Worm (Caenorhabditis elegans) whole organism, late embryonic: ENCODE data around the gene math-8.
"Not testable (repeated sequence)": the region's sequence is repeated elsewhere in the genome, so short reads cannot be mapped to it uniquely, and the experiment has no call there.

Experiments
- F13H6.1 ChIP-seq: sonication (generic microtip); optimal IDR thresholded peaks from 2 replicates; lab custom pipeline; 2016; ENCODE audit warnings: missing genetic modification characterization, missing compliant biosample characterization
- K02D7.2 ChIP-seq: sonication (generic microtip); optimal IDR thresholded peaks from 2 replicates; lab custom pipeline; 2017; ENCODE audit warnings: mild to moderate bottlenecking, missing genetic modification characterization, missing compliant biosample characterization
- Y22D7AL.16 ChIP-seq: sonication (generic microtip); optimal IDR thresholded peaks from 2 replicates; lab custom pipeline; 2016; ENCODE audit warnings: missing genetic modification characterization, missing compliant biosample characterization
- ceh-18 ChIP-seq: sonication (generic microtip); optimal IDR thresholded peaks from 2 replicates; lab custom pipeline; 2016; ENCODE audit warnings: missing genetic modification characterization, missing compliant biosample characterization
- ceh-2 ChIP-seq: sonication (generic microtip); optimal IDR thresholded peaks from 2 replicates; lab custom pipeline; 2016; ENCODE audit warnings: missing genotype, missing genetic modification characterization, missing compliant biosample characterization
- ceh-22 ChIP-seq: sonication (generic microtip); optimal IDR thresholded peaks from 2 replicates; lab custom pipeline; 2017; ENCODE audit warnings: missing biosample characterization, missing genetic modification characterization
- ceh-24 ChIP-seq: sonication (generic microtip); optimal IDR thresholded peaks from 2 replicates; lab custom pipeline; 2016; ENCODE audit warnings: mild to moderate bottlenecking, missing genetic modification characterization, missing compliant biosample characterization
- ceh-30 ChIP-seq: fragments of 150-350 bp; optimal IDR thresholded peaks from 2 replicates; lab custom pipeline; 2014; ENCODE audit warnings: missing biosample characterization, missing genetic modification characterization
- ceh-45 ChIP-seq: fragments of 200-800 bp; sonication (Bioruptor generic); IDR thresholded peaks from 2 replicates; pipeline ENCODE4 v1.3.6; 2022; ENCODE audit warnings: missing genetic modification reagents, missing genetic modification characterization, missing compliant biosample characterization
- ceh-48 ChIP-seq: sonication (generic microtip); optimal IDR thresholded peaks from 2 replicates; lab custom pipeline; 2016; ENCODE audit warnings: missing genetic modification characterization, inconsistent platforms, missing compliant biosample characterization
- che-1 ChIP-seq: sonication (generic microtip); optimal IDR thresholded peaks from 2 replicates; lab custom pipeline; 2016; ENCODE audit warnings: mild to moderate bottlenecking, missing genetic modification characterization, missing compliant biosample characterization
- dmd-4 ChIP-seq: sonication (generic microtip); optimal IDR thresholded peaks from 2 replicates; lab custom pipeline; 2016; ENCODE audit warnings: borderline replicate concordance, missing genetic modification characterization, missing compliant biosample characterization
- elt-2 ChIP-seq: sonication (generic microtip); optimal IDR thresholded peaks from 2 replicates; lab custom pipeline; 2016; ENCODE audit warnings: missing genetic modification reagents, missing genetic modification characterization, missing compliant biosample characterization
- fax-1 ChIP-seq: sonication (generic microtip); optimal IDR thresholded peaks from 2 replicates; lab custom pipeline; 2016; ENCODE audit warnings: missing genotype, missing genetic modification characterization, missing compliant biosample characterization
- fkh-10 ChIP-seq: fragments of 150-350 bp; optimal IDR thresholded peaks from 2 replicates; lab custom pipeline; 2014; ENCODE audit warnings: missing biosample characterization, missing genetic modification reagents, missing genetic modification characterization
- hlh-6 ChIP-seq: sonication (generic microtip); optimal IDR thresholded peaks from 2 replicates; lab custom pipeline; 2016; ENCODE audit warnings: missing genotype, missing genetic modification characterization, missing compliant biosample characterization
- lin-11 ChIP-seq: fragments of 200-800 bp; sonication (Bioruptor generic); optimal IDR thresholded peaks from 2 replicates; lab custom pipeline; 2018; ENCODE audit warnings: mild to moderate bottlenecking, missing genetic modification characterization, missing compliant biosample characterization
- nhr-232 ChIP-seq: sonication (generic microtip); optimal IDR thresholded peaks from 2 replicates; lab custom pipeline; 2016; ENCODE audit warnings: missing genetic modification characterization, missing compliant biosample characterization
- pag-3 ChIP-seq: sonication (generic microtip); optimal IDR thresholded peaks from 2 replicates; lab custom pipeline; 2016; ENCODE audit warnings: missing compliant biosample characterization, missing genetic modification characterization, borderline replicate concordance
- pax-1 ChIP-seq: fragments of 150-350 bp; optimal IDR thresholded peaks from 2 replicates; lab custom pipeline; 2014; ENCODE audit warnings: missing biosample characterization, missing genetic modification characterization
- pha-2 ChIP-seq: sonication (generic microtip); optimal IDR thresholded peaks from 2 replicates; lab custom pipeline; 2017; ENCODE audit warnings: mild to moderate bottlenecking, missing genetic modification characterization, missing compliant biosample characterization
- rnt-1 ChIP-seq: sonication (generic microtip); optimal IDR thresholded peaks from 2 replicates; lab custom pipeline; 2016; ENCODE audit warnings: missing genetic modification characterization, missing compliant biosample characterization
- sdc-2 ChIP-seq: sonication (generic microtip); optimal IDR thresholded peaks from 2 replicates; lab custom pipeline; 2016; ENCODE audit warnings: missing genotype, missing genetic modification characterization, missing compliant biosample characterization
- sox-2 ChIP-seq: fragments of 200-800 bp; sonication (Bioruptor generic); IDR thresholded peaks from 2 replicates; pipeline ENCODE4 v1.3.6; 2022; ENCODE audit warnings: missing genetic modification reagents, missing genetic modification characterization, missing compliant biosample characterization
- tbx-7 ChIP-seq: sonication (generic microtip); optimal IDR thresholded peaks from 2 replicates; lab custom pipeline; 2016; ENCODE audit warnings: missing genotype, missing genetic modification characterization, missing compliant biosample characterization
- ttx-3 ChIP-seq: sonication (generic microtip); optimal IDR thresholded peaks from 2 replicates; lab custom pipeline; 2016; ENCODE audit warnings: missing genetic modification reagents, missing genetic modification characterization, missing compliant biosample characterization
- unc-86 ChIP-seq: sonication (generic microtip); optimal IDR thresholded peaks from 2 replicates; lab custom pipeline; 2016; ENCODE audit warnings: missing genetic modification characterization, missing compliant biosample characterization
- zip-5 ChIP-seq: sonication (generic microtip); optimal IDR thresholded peaks from 2 replicates; lab custom pipeline; 2016; ENCODE audit warnings: missing genetic modification characterization, missing compliant biosample characterization
- ztf-16 ChIP-seq: sonication (generic microtip); optimal IDR thresholded peaks from 2 replicates; lab custom pipeline; 2017; ENCODE audit warnings: missing genetic modification characterization, missing compliant biosample characterization

math-8 gene

DNA sequence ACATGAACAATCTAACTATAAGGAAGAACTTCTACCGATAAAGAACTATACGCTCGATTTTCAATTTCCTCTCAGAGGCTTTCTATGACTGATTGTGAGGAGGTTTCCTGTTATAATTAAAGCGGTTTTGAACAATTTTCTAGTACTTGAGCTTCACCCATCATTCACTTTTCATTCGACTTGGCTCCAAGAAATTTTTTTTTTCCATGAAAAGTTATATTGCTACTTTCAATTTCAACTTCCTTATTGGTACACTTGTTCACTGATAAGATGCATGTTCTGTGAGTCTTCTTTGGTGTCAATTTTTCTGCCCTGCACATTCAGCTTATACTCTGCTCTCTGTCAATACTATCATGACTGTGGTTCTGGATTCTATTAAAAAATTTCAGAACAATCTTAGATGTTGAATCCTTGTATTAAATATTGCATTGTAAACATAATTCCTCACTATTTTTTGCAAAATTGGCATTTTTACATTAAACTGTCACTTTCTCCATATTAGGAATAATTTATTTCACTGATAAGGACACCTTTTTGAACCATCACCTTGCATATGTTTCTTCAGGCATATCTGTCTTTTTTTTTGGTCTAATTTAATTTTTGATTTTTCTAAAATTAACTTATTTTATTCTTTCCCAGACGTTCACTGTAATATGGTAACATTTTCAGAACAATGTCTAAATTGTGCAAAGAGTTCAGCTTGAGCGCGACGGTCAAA is 17.9 kb downstream of the math-8 start, which contains the start of gene math-10:
math-10 (plus strand) TSS at position 668 of the 718 bp plus-strand sequence.
- no peak for TF ChIP-seq tbx-7 (tag; lab: Kevin White, UChicago)
- no peak for TF ChIP-seq pha-2 (tag; lab: Kevin White, UChicago)
- TF ChIP-seq rnt-1 (tag; lab: Kevin White, UChicago) = no peak
- no peak for TF ChIP-seq ceh-24 (tag; lab: Kevin White, UChicago)
- no peak for TF ChIP-seq ceh-2 (tag; lab: Kevin White, UChicago)
- TF ChIP-seq sdc-2 = no peak
- no peak for TF ChIP-seq fkh-10 (GFP tag; lab: Kevin White, UChicago)
- no peak for TF ChIP-seq fax-1 (tag; lab: Kevin White, UChicago)
- no peak for TF ChIP-seq F13H6.1 (tag; lab: Kevin White, UChicago)
- TF ChIP-seq pax-1 (tag; lab: Kevin White, UChicago) = no peak
- TF ChIP-seq elt-2 (tag; lab: Kevin White, UChicago) = no peak

DNA sequence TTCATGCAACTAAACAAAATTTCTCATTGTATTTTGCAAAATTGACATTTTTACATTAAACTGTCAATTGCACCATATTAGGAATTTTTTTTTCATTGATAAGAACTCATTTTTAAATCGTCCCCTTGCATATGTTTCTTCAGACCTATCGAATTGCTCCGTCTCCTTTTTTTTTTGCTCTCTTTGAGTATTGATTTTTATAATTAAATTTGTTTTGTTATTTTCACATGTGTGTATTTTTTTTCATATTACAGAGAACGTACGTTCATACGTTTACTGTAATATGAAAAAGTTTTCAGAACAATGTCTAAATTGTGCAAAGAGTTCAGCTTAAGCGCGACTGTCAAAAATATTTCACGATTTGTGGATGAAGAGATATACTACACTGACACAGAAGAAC is 19.9 kb downstream of the math-8 start, which contains the start of gene math-14:
math-14 (plus strand) TSS at position 301 of the 400 bp plus-strand sequence.
- no peak for TF ChIP-seq zip-5 (tag; lab: Kevin White, UChicago)
- TF ChIP-seq ceh-30 (tag; lab: Kevin White, UChicago) = no peak
- TF ChIP-seq unc-86 (tag; lab: Kevin White, UChicago) = no peak
- no peak for TF ChIP-seq che-1 (tag; lab: Kevin White, UChicago)

DNA sequence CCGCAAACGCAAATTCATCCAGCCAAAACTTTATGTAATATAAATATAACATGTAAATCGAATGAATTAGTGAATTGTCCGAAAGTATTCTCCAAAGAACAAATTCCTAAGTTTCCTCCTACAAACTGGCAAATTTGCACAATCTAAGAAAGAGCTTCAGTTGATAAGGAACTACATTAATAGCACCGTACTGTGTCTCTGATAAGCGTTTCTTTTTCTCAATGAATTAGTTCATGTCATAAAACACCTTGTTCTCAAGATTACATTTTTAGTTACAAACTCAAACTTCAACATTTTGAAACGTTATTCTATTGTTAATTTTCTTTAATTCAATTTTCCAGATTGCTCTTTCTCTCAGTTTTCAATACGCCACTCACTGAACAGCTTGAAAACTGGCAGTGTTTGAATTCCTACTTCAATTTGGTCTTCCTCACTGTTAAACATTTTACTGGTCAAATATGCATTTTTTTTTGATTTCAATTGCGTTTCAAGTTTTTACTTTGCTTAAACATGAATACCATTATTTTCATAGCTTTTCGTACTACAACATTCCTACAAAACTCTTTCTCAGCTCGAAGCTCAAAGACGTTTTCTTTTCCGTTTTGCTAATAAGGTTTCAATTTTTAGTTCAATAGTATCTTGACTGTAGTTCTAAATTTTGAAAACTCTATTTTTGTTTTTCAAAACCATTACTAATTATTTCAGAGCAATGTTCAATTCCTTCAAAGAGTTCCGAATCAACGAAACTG is 23.1 kb downstream of the math-8 start, which contains the start of gene math-15:
math-15 (plus strand) TSS at position 699 of the 749 bp plus-strand sequence.
- TF ChIP-seq ceh-18 (tag; lab: Kevin White, UChicago) = no peak
- no peak for TF ChIP-seq Y22D7AL.16 (tag; lab: Kevin White, UChicago)
- no peak for TF ChIP-seq ceh-48 (tag; lab: Kevin White, UChicago)
- TF ChIP-seq pag-3 = no peak
- TF ChIP-seq elt-2 (tag; lab: Kevin White, UChicago) = peak; percentile 27
- no peak for TF ChIP-seq fax-1 (tag; lab: Kevin White, UChicago)

DNA sequence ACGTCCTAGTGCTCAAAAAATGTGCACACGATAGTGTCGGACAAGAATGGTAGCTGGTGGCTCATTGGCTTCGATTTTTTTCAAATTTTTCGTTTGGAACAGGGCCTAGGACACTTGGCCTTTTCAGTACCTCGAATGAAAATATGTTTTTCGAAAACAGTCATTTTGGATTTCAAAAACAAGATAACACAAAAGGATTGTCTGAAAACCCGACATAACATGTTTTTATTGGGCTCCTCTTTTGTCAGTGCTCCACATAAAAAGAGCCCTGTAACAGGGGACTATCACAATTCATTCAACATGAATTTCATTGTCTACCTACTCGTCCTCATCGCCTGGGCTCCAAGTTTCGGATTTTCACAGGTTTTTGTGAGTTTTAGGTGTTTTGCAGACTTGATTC is 24.7 kb downstream of the math-8 start, which contains the start of gene C16C4.17:
C16C4.17 (plus strand) TSS at position 301 of the 400 bp plus-strand sequence.
- TF ChIP-seq elt-2 (tag; lab: Kevin White, UChicago) (no peak), hlh-6 (no peak), nhr-232 (tag; lab: Kevin White, UChicago) (no peak), ceh-18 (tag; lab: Kevin White, UChicago) (no peak), ttx-3 (no peak), sox-2 (GFP tag; lab: Robert Waterston, UW) (no peak), dmd-4 (tag; lab: Kevin White, UChicago) (no peak), ceh-22 (no peak)

- not testable (repeated sequence) for TF ChIP-seq che-1, fax-1, K02D7.2 (tag; lab: Kevin White, UChicago)
These were observed 26.6 kb downstream of the math-8 start, which contains the start of gene fbxb-98 for ce11 chrII:1862334-1862733. TSS of gene fbxb-98 (plus strand) at chrII:1862634.

DNA sequence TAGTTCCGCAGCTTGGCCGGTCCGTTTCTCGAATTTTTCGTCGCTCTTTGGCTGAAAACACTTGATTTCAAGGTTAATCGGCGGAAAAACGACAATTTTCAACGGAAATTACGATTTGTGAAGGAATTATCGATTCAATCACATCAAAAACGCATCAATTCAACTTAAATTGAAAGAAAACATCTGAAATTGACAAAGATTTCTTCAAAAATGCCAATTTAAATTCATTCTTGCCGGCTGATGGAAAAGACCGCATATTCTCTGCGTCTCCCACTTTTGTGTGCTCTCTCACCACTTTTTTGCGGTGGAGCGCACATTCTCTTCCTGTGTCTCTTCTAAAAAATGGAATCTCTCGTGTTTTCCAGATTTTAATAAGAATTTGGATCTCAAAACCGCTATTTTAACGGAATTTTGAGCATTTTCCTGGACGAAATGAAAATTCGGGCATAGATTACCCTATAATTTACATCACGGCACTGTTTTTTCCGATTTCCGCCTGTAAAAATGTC is 27.6 kb downstream of the math-8 start, which contains the start of gene C16C4.18:
C16C4.18 (minus strand) TSS at position 51 of the 509 bp plus-strand sequence.
- TF ChIP-seq lin-11 (tag; lab: Kevin White, UChicago); ceh-45; ztf-16 (tag; lab: Kevin White, UChicago): not testable (repeated sequence)
- TF ChIP-seq, all 69 proteins: peak for 0; not testable (repeated sequence) for 69
